Worm (Caenorhabditis elegans) whole organism, early embryonic: ENCODE results near the gene ruvb-1.

Experiments
- B0310.2 ChIP-seq: sonication (generic microtip); optimal IDR thresholded peaks from 2 replicates; lab custom pipeline; 2016; ENCODE audit warnings: mild to moderate bottlenecking, missing genetic modification characterization, missing compliant biosample characterization
- F13C5.2 ChIP-seq: sonication (generic microtip); optimal IDR thresholded peaks from 2 replicates; lab custom pipeline; 2017; ENCODE audit warnings: mild to moderate bottlenecking, missing genetic modification characterization, inconsistent platforms, missing compliant biosample characterization
- aly-1 ChIP-seq: sonication (generic microtip); optimal IDR thresholded peaks from 2 replicates; lab custom pipeline; 2016; ENCODE audit warnings: missing genetic modification characterization, missing compliant biosample characterization
- ama-1 ChIP-seq: fragments of 150-350 bp; optimal IDR thresholded peaks from 2 replicates; lab custom pipeline; 2014
- ceh-13 ChIP-seq: fragments of 200-800 bp; sonication (Bioruptor generic); optimal IDR thresholded peaks from 2 replicates; lab custom pipeline; 2018; ENCODE audit warnings: mild to moderate bottlenecking, missing genetic modification characterization, missing compliant biosample characterization
- ets-7 ChIP-seq: sonication (generic microtip); optimal IDR thresholded peaks from 2 replicates; lab custom pipeline; 2016; ENCODE audit warnings: missing genotype, missing genetic modification characterization, missing compliant biosample characterization
- flt-1 ChIP-seq: fragments of 200-800 bp; sonication (Bioruptor generic); IDR thresholded peaks from 2 replicates; pipeline ENCODE4 v1.3.6; 2022; ENCODE audit warnings: missing genetic modification characterization, missing compliant biosample characterization
- hmbx-1 ChIP-seq: sonication (generic microtip); optimal IDR thresholded peaks from 2 replicates; lab custom pipeline; 2016; ENCODE audit warnings: mild to moderate bottlenecking, missing genetic modification characterization, missing compliant biosample characterization
- hmg-4 ChIP-seq: fragments of 200-800 bp; sonication (Bioruptor generic); optimal IDR thresholded peaks from 2 replicates; lab custom pipeline; 2018; ENCODE audit warnings: mild to moderate bottlenecking, missing genetic modification characterization, missing compliant biosample characterization
- hnd-1 ChIP-seq: sonication (generic microtip); optimal IDR thresholded peaks from 2 replicates; lab custom pipeline; 2016; ENCODE audit warnings: missing genetic modification characterization, missing compliant biosample characterization
- pes-1 ChIP-seq: fragments of 200-800 bp; sonication (Bioruptor generic); IDR thresholded peaks from 2 replicates; pipeline ENCODE4 v1.3.6; 2022; ENCODE audit warnings: missing genetic modification reagents, missing genetic modification characterization, missing compliant biosample characterization
- scrt-1 ChIP-seq: fragments of 200-800 bp; sonication (Bioruptor generic); IDR thresholded peaks from 2 replicates; pipeline ENCODE4 v1.3.6; 2022; ENCODE audit warnings: missing genetic modification characterization, missing compliant biosample characterization
- sea-1 ChIP-seq: fragments of 200-800 bp; sonication (Bioruptor generic); conservative IDR thresholded peaks from 2 replicates; pipeline ENCODE4 v1.3.6; 2022; ENCODE audit warnings: missing genetic modification characterization, missing compliant biosample characterization
- tbx-11 ChIP-seq: fragments of 200-800 bp; sonication (Bioruptor generic); IDR thresholded peaks from 2 replicates; pipeline ENCODE4 v1.3.6; 2022; ENCODE audit warnings: missing genetic modification characterization, missing compliant biosample characterization
- tbx-37 ChIP-seq: fragments of 200-800 bp; sonication (Bioruptor generic); conservative IDR thresholded peaks from 2 replicates; pipeline ENCODE4 v1.3.6; 2022; ENCODE audit warnings: missing genetic modification reagents, missing genetic modification characterization, missing compliant biosample characterization
- tra-4 ChIP-seq: sonication (generic microtip); optimal IDR thresholded peaks from 2 replicates; lab custom pipeline; 2017; ENCODE audit warnings: missing genetic modification characterization, missing compliant biosample characterization

Gene ruvb-1

ce11 chrV:9952396-9952795 lies 28.2 kb downstream of the ruvb-1 start, which contains the start of gene mam-5:
Gene mam-5 (plus strand): TSS chrV:9952699.
- no peak for TF ChIP-seq ets-7
- no peak for TF ChIP-seq tbx-11 (GFP tag; lab: Robert Waterston, UW)
- no peak for TF ChIP-seq hmg-4
- TF ChIP-seq scrt-1 (GFP tag; lab: Robert Waterston, UW): no peak
- no peak for TF ChIP-seq pes-1 (GFP tag; lab: Robert Waterston, UW)
- TF ChIP-seq aly-1 (tag; lab: Kevin White, UChicago): no peak
- TF ChIP-seq hmbx-1: no peak
- no peak for TF ChIP-seq sea-1 (GFP tag; lab: Robert Waterston, UW)
- TF ChIP-seq hnd-1 (tag; lab: Kevin White, UChicago): no peak

- no peak for TF ChIP-seq tbx-37 (GFP tag; lab: Robert Waterston, UW)
These were observed 29.7 kb downstream of the ruvb-1 start, which contains the start of gene ttr-46 for ce11 chrV:9950861-9951260. Gene ttr-46 (plus strand): TSS chrV:9951233.

- TF ChIP-seq tra-4 (no peak), tbx-37 (GFP tag; lab: Robert Waterston, UW) (no peak), hnd-1 (tag; lab: Kevin White, UChicago) (no peak), F13C5.2 (tag; lab: Kevin White, UChicago) (no peak), tbx-11 (GFP tag; lab: Robert Waterston, UW) (no peak), hmbx-1 (no peak), sea-1 (GFP tag; lab: Robert Waterston, UW) (no peak), scrt-1 (GFP tag; lab: Robert Waterston, UW) (no peak)
These were observed 31.8 kb downstream of the ruvb-1 start, which contains the start of gene nlp-58 for ce11 chrV:9948840-9949239. Gene nlp-58 (minus strand): TSS chrV:9948940.

- TF ChIP-seq ets-7: no peak
- TF ChIP-seq aly-1 (tag; lab: Kevin White, UChicago): no peak
These were observed 36.5 kb downstream of the ruvb-1 start, which contains the start of gene sre-28 for ce11 chrV:9944093-9944492. Gene sre-28 (plus strand): TSS chrV:9944393.

- TF ChIP-seq hmg-4: no peak
- no peak for TF ChIP-seq aly-1 (tag; lab: Kevin White, UChicago)
- no peak for TF ChIP-seq hnd-1 (tag; lab: Kevin White, UChicago)
- no peak for TF ChIP-seq flt-1 (GFP tag; lab: Robert Waterston, UW)
- no peak for TF ChIP-seq ceh-13 (GFP tag; lab: Kevin White, UChicago)
- TF ChIP-seq ama-1 (lab: Kevin White, UChicago): no peak
- TF ChIP-seq hmbx-1: no peak
These were observed 37.6 kb downstream of the ruvb-1 start, which contains the start of gene fipr-12 for ce11 chrV:9943039-9943438. Gene fipr-12 (plus strand): TSS chrV:9943339.

ce11 chrV:9937435-9937834 lies 43.2 kb downstream of the ruvb-1 start, which contains the start of gene srj-33:
Gene srj-33 (minus strand): TSS chrV:9937535.
- TF ChIP-seq pes-1 (GFP tag; lab: Robert Waterston, UW) (no peak), hnd-1 (tag; lab: Kevin White, UChicago) (no peak), tbx-11 (GFP tag; lab: Robert Waterston, UW) (no peak), scrt-1 (GFP tag; lab: Robert Waterston, UW) (no peak), B0310.2 (tag; lab: Kevin White, UChicago) (no peak), aly-1 (tag; lab: Kevin White, UChicago) (no peak), F13C5.2 (tag; lab: Kevin White, UChicago) (no peak), tbx-37 (GFP tag; lab: Robert Waterston, UW) (no peak), flt-1 (GFP tag; lab: Robert Waterston, UW) (no peak)

ce11 chrV:9930612-9931065 lies 50.0 kb downstream of the ruvb-1 start, which contains the start of the genes rmh-2 and suds-3:
Gene rmh-2 (minus strand): TSS chrV:9930775.
Gene suds-3 (plus strand): TSS chrV:9931015.
- TF ChIP-seq hnd-1 (tag; lab: Kevin White, UChicago): no peak
- TF ChIP-seq hmbx-1: no peak
- TF ChIP-seq aly-1 (tag; lab: Kevin White, UChicago): no peak
- peak; percentile 7 for TF ChIP-seq hmg-4
- no peak for TF ChIP-seq sea-1 (GFP tag; lab: Robert Waterston, UW)
- TF ChIP-seq ama-1 (lab: Kevin White, UChicago): no peak
- no peak for TF ChIP-seq flt-1 (GFP tag; lab: Robert Waterston, UW)
- no peak for TF ChIP-seq tbx-37 (GFP tag; lab: Robert Waterston, UW)
